Fruit fly (Drosophila melanogaster): ENCODE results near the gene Ir62a.

Gene Ir62a

DNA sequence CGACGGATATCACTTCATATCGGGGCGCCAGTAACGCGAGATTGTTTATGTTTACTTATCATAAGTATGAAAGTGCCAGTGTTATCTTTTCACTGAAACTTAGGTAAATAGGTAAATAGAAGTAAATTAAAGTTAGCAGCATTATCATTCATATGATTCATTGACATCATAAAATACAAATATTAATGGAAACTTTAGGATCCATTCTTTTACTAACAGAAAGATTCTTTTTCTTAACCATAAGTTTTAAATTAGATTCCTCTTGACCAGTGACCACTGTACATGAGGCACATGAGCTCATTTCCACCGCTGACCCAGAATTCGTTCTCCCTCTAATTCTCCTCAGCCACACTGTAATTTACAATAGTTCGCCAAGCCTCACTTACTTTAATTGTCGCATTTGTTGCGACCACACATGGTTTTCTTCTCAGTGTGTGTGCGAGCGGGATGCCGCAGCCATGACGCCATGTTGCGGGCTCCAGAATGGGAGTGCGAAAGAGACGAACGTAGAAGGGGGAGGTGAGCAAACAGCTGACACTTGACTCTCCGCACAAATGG lies 47.4 kb upstream of the Ir62a start (continued):
- TF ChIP-seq oc (tag; optimal IDR thresholded peaks at IDR 0.05): no peak
- no peak for TF ChIP-seq CG4730 (GFP tag; IDR thresholded peaks at IDR 0.05)
- TF ChIP-seq run (tag; optimal IDR thresholded peaks at IDR 0.05): no peak
- TF ChIP-seq CG13296 (GFP tag; optimal IDR thresholded peaks at IDR 0.05): peak; percentile 2
- TF ChIP-seq slp2 (GFP tag; optimal IDR thresholded peaks at IDR 0.05): no peak
- no peak for TF ChIP-seq sna (GFP tag; IDR thresholded peaks at IDR 0.05; ENCODE audit: partially characterized antibody)
- no peak for TF ChIP-seq CG14965 (GFP tag; optimal IDR thresholded peaks at IDR 0.05; ENCODE audit: borderline replicate concordance)
- TF ChIP-seq gro (GFP tag; optimal IDR thresholded peaks at IDR 0.05): no peak
- TF ChIP-seq CG33557 (GFP tag; optimal IDR thresholded peaks at IDR 0.05): peak; percentile 30
- TF ChIP-seq abd-A (tag; optimal IDR thresholded peaks at IDR 0.05): no peak
- peak; percentile 11; the same call in 1 of the 2 replicates for TF ChIP-seq CG11696 (GFP tag; IDR thresholded peaks at IDR 0.05)
- peak; percentile 34 for TF ChIP-seq HmgZ (tag; optimal IDR thresholded peaks at IDR 0.05)
- no peak for TF ChIP-seq tup (GFP tag; optimal IDR thresholded peaks at IDR 0.05)
- TF ChIP-seq CG30431 (GFP tag; optimal IDR thresholded peaks at IDR 0.05): no peak
- no peak for TF ChIP-seq tio (GFP tag; optimal IDR thresholded peaks at IDR 0.05)
- no peak for TF ChIP-seq YL-1 (GFP tag; optimal IDR thresholded peaks at IDR 0.05)
- peak; percentile 46 for TF ChIP-seq Sox102F (GFP tag; optimal IDR thresholded peaks at IDR 0.05)
- peak; percentile 59 for TF ChIP-seq gem (tag; optimal IDR thresholded peaks at IDR 0.05)
- peak; percentile 20 for TF ChIP-seq CG17385 (GFP tag; optimal IDR thresholded peaks at IDR 0.05)
- no peak for TF ChIP-seq CG2199 (GFP tag; IDR thresholded peaks at IDR 0.05)
- TF ChIP-seq Awh (GFP tag; IDR thresholded peaks at IDR 0.05): peak; percentile 59
- TF ChIP-seq Elba2 (GFP tag; optimal IDR thresholded peaks at IDR 0.05): no peak
- no peak for TF ChIP-seq E2f2 (GFP tag; IDR thresholded peaks at IDR 0.05)
- TF ChIP-seq CG16815 (GFP tag; optimal IDR thresholded peaks at IDR 0.05): no peak
- TF ChIP-seq trh (GFP tag; optimal IDR thresholded peaks at IDR 0.05): no peak
- no peak for TF ChIP-seq CG8765 (GFP tag; IDR thresholded peaks at IDR 0.05)
- no peak for TF ChIP-seq CG3407 (GFP tag; optimal IDR thresholded peaks at IDR 0.05)
- TF ChIP-seq HmgD (GFP tag; optimal IDR thresholded peaks at IDR 0.05): no peak
- no peak for TF ChIP-seq HLH4C (GFP tag; IDR thresholded peaks at IDR 0.05; ENCODE audit: partially characterized antibody)
- peak; percentile 43 for TF ChIP-seq CG15011 (GFP tag; optimal IDR thresholded peaks at IDR 0.05)
- peak; percentile 21 for TF ChIP-seq bcd (GFP tag; optimal IDR thresholded peaks at IDR 0.05)
- TF ChIP-seq pan (optimal IDR thresholded peaks at IDR 0.05): no peak
- peak in 1 of 2 experiments; percentile 56 for TF ChIP-seq pan (GFP tag; optimal IDR thresholded peaks at IDR 0.05 in 1 of 2, IDR thresholded peaks at IDR 0.05 in 1 of 2)
- no peak for TF ChIP-seq NfI (GFP tag; optimal IDR thresholded peaks at IDR 0.05)
- 0 out of 2 replicates have a peak, but pooled peaks have one; percentile 22 for TF ChIP-seq CG14441 (GFP tag; IDR thresholded peaks at IDR 0.05)
- no peak for TF ChIP-seq CG9609 (GFP tag; optimal IDR thresholded peaks at IDR 0.05)
- no peak for TF ChIP-seq NC2α (GFP tag; optimal IDR thresholded peaks at IDR 0.05)
- no peak for TF ChIP-seq luna (GFP tag; optimal IDR thresholded peaks at IDR 0.05)
- TF ChIP-seq pum (GFP tag; optimal IDR thresholded peaks at IDR 0.05): peak; percentile 28
- TF ChIP-seq zf30C (GFP tag; optimal IDR thresholded peaks at IDR 0.05): peak; percentile 71
- peak; percentile 32; the same call in 1 of the 2 replicates for TF ChIP-seq Xrp1 (GFP tag; IDR thresholded peaks at IDR 0.05)
- peak; percentile 24; the same call in 1 of the 3 replicates for TF ChIP-seq ase (GFP tag; IDR thresholded peaks at IDR 0.05)
- TF ChIP-seq Antp (GFP tag; optimal IDR thresholded peaks at IDR 0.05): peak; percentile 43
- no peak for TF ChIP-seq btn (GFP tag; optimal IDR thresholded peaks at IDR 0.05)
- peak; percentile 64 for TF ChIP-seq Asciz (GFP tag; optimal IDR thresholded peaks at IDR 0.05)
- no peak for TF ChIP-seq CG9215 (GFP tag; IDR thresholded peaks at IDR 0.05)
- no peak for TF ChIP-seq MTF-1 (GFP tag; optimal IDR thresholded peaks at IDR 0.05; ENCODE audit: borderline replicate concordance)
- no peak for TF ChIP-seq CG8281 (tag; optimal IDR thresholded peaks at IDR 0.05)
- peak; percentile 36; the same call in 1 of the 2 replicates for TF ChIP-seq Nf-YA (GFP tag; IDR thresholded peaks at IDR 0.05)
- TF ChIP-seq bab2 (GFP tag; optimal IDR thresholded peaks at IDR 0.05): peak; percentile 61
- no peak for TF ChIP-seq CG3163 (GFP tag; optimal IDR thresholded peaks at IDR 0.05)
